Worm (Caenorhabditis elegans): ENCODE measurements around the gene rbm-39.

Gene rbm-39

DNA sequence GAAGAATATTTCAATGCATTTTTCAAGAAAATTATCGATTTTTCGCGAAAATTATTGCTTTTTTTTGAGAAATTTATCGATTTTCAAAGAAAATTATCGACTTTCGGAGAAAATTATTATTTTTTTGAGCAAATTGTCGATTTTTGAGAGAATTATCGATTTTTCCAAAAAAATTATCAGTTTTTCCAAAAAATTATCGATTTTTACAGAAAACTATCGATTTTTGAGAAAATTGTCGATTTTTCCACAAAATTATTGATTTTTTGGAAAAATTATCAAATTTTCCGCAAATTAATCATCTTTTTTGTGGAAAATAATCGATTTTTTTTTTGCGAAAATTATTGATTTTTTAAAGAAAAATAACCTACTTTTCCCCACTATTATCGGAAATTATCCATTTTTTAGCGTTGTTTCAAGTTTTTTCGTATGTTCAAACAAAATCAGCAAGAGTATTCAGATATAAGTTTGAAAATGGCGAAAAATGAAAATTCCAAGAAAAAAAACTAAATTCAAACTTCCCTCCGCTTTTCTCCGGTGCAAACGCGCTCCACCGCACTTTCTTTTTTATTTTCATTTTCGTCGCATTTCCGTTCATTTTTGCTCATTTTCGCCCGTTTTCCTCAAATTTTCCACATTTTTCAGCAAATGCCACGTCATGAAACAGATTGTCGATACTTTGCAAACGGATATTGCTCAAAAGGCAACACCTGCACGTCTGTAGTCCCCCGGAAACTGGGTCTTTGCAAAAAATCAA is 20.6 kb upstream of the rbm-39 start, which contains the start of gene lep-2:
lep-2 (plus strand) TSS at position 637 of the 754 bp plus-strand sequence.
- TF ChIP-seq unc-86 (tag; optimal IDR thresholded peaks at IDR 0.05) (peak; percentile 18), xbp-1 (tag; optimal IDR thresholded peaks at IDR 0.05) (peak; percentile 41), unc-98 (GFP tag; IDR thresholded peaks at IDR 0.05) (no peak), nhr-11 (tag; optimal IDR thresholded peaks at IDR 0.05) (no peak), nhr-19 (GFP tag; conservative IDR thresholded peaks at IDR 0.05) (peak; percentile 38), nhr-76 (tag; optimal IDR thresholded peaks at IDR 0.05) (no peak), hlh-4 (tag; optimal IDR thresholded peaks at IDR 0.05) (no peak), lin-35 (GFP tag; optimal IDR thresholded peaks at IDR 0.05) (peak; percentile 91 to 94), nhr-85 (tag) (peak; percentile 1), egl-13 (tag; optimal IDR thresholded peaks at IDR 0.05) (no peak), C04F5.9 (tag; optimal IDR thresholded peaks at IDR 0.05) (no peak), isw-1 (GFP tag; IDR thresholded peaks at IDR 0.05) (peak; percentile 31), dpl-1 (GFP tag; optimal IDR thresholded peaks at IDR 0.05) (peak; percentile 87 to 89 (median 88)), elt-2 (tag; optimal IDR thresholded peaks at IDR 0.05) (no peak), zip-4 (GFP tag; optimal IDR thresholded peaks at IDR 0.05) (no peak), pag-3 (tag; optimal IDR thresholded peaks at IDR 0.05; ENCODE audit: borderline replicate concordance, insufficient read depth) (no peak), swsn-7 (tag; optimal IDR thresholded peaks at IDR 0.05) (peak; percentile 15), unc-62 (GFP tag; optimal IDR thresholded peaks at IDR 0.05) (no peak), elt-3 (tag; optimal IDR thresholded peaks at IDR 0.05) (no peak), tbx-2 (tag; optimal IDR thresholded peaks at IDR 0.05) (peak; percentile 15), C16A3.4 (tag; optimal IDR thresholded peaks at IDR 0.05) (peak; percentile 7), efl-3 (GFP tag; optimal IDR thresholded peaks at IDR 0.05) (no peak), fkh-8 (tag; optimal IDR thresholded peaks at IDR 0.05) (no peak), snu-23 (GFP tag; optimal IDR thresholded peaks at IDR 0.05) (peak; percentile 50), aha-1 (tag; optimal IDR thresholded peaks at IDR 0.05) (no peak), ceh-82 (tag; optimal IDR thresholded peaks at IDR 0.05) (peak in 1 of 3 experiments; percentile 13), ces-1 (GFP tag; optimal IDR thresholded peaks at IDR 0.05) (no peak), efl-1 (optimal IDR thresholded peaks at IDR 0.05) (peak; percentile 92 to 95), efl-1 (GFP tag; optimal IDR thresholded peaks at IDR 0.05 in 1 of 2) (peak; percentile 91 to 99), skn-1 (tag; optimal IDR thresholded peaks at IDR 0.05) (peak; percentile 32), mep-1 (tag; optimal IDR thresholded peaks at IDR 0.05) (peak; percentile 8), sox-4 (tag; optimal IDR thresholded peaks at IDR 0.05) (no peak), mdl-1 (tag; optimal IDR thresholded peaks at IDR 0.05) (no peak), lsy-2 (tag; optimal IDR thresholded peaks at IDR 0.05) (peak; percentile 36 to 59), unc-30 (tag; optimal IDR thresholded peaks at IDR 0.05) (no peak), grh-1 (GFP tag; IDR thresholded peaks at IDR 0.05) (0 out of 2 replicates have a peak, but pooled peaks have one; percentile 33), nhr-20 (tag; optimal IDR thresholded peaks at IDR 0.05) (peak; percentile 13), ama-1 (optimal IDR thresholded peaks at IDR 0.05) (no peak)

ce11 chrIV:998914-999313 is 13.5 kb upstream of the rbm-39 start, which contains the start of gene Y55F3AM.5:
Gene Y55F3AM.5 (plus strand): TSS chrIV:999214.
- no peak for TF ChIP-seq unc-62 (GFP tag; optimal IDR thresholded peaks at IDR 0.05)
- TF ChIP-seq hlh-17 (GFP tag; optimal IDR thresholded peaks at IDR 0.05; ENCODE audit: borderline replicate concordance) = no peak
- TF ChIP-seq pax-3 (tag; optimal IDR thresholded peaks at IDR 0.05) = no peak
- no peak for TF ChIP-seq vab-15 (tag; optimal IDR thresholded peaks at IDR 0.05)
